Worm (Caenorhabditis elegans) whole organism, L4 larva: ENCODE data around the gene hacl-1.
A peak's percentile ranks its signal among the peaks of the same experiment; 100 is the strongest.

Experiments used
- D1046.2 ChIP-seq: fragments of 200-800 bp; sonication (Bioruptor generic); IDR thresholded peaks from 2 replicates; pipeline ENCODE4 v1.3.6; 2022; ENCODE audit warnings: missing genetic modification characterization, missing compliant biosample characterization
- F37D6.2 ChIP-seq: sonication (generic microtip); optimal IDR thresholded peaks from 2 replicates; lab custom pipeline; 2016; ENCODE audit warnings: mild to moderate bottlenecking, missing genetic modification characterization, missing compliant biosample characterization
- F44E2.7 ChIP-seq: fragments of 200-800 bp; sonication (Bioruptor generic); IDR thresholded peaks from 2 replicates; pipeline ENCODE4 v2.1.2; 2022; ENCODE audit warnings: missing genetic modification characterization, missing compliant biosample characterization
- F49E8.2 ChIP-seq: sonication (generic microtip); optimal IDR thresholded peaks from 2 replicates; lab custom pipeline; 2016; ENCODE audit warnings: missing compliant biosample characterization, mild to moderate bottlenecking, missing genetic modification characterization, borderline replicate concordance
- R02D3.7 ChIP-seq: fragments of 150-350 bp; sonication (generic microtip); optimal IDR thresholded peaks from 3 replicates; lab custom pipeline; 2014; ENCODE audit warnings: missing biosample characterization, missing genetic modification characterization
- T26A8.4 ChIP-seq: fragments of 200-800 bp; sonication (Bioruptor generic); IDR thresholded peaks from 2 replicates; pipeline ENCODE4 v1.3.6; 2022; ENCODE audit warnings: missing genetic modification characterization, missing compliant biosample characterization
- Y75B8A.6 ChIP-seq: fragments of 200-800 bp; sonication (Bioruptor generic); IDR thresholded peaks from 2 replicates; pipeline ENCODE4 v1.3.6; 2022; ENCODE audit warnings: missing genetic modification reagents, missing genetic modification characterization, missing compliant biosample characterization
- ZK546.5 ChIP-seq, 2 experiments: sonication (generic microtip); optimal IDR thresholded peaks; 2 replicates each; lab custom pipeline; 2017; ENCODE audit warnings: missing biosample characterization in 2 of 2, missing genetic modification characterization in 2 of 2
- aly-2 ChIP-seq: sonication (generic microtip); optimal IDR thresholded peaks from 2 replicates; lab custom pipeline; 2018; ENCODE audit warnings: missing biosample characterization, missing genetic modification characterization
- ceh-32 ChIP-seq: sonication (generic microtip); optimal IDR thresholded peaks from 2 replicates; lab custom pipeline; 2016; ENCODE audit warnings: mild to moderate bottlenecking, missing genetic modification characterization, missing compliant biosample characterization; ENCODE audit not compliant: poor library complexity
- ceh-62 ChIP-seq: sonication (generic microtip); optimal IDR thresholded peaks from 2 replicates; lab custom pipeline; 2017; ENCODE audit warnings: missing biosample characterization, missing genetic modification characterization
- ceh-82 ChIP-seq: sonication (generic microtip); optimal IDR thresholded peaks from 2 replicates; lab custom pipeline; 2017; ENCODE audit warnings: missing biosample characterization, missing genetic modification characterization
- ctbp-1 ChIP-seq: fragments of 200-800 bp; sonication (Bioruptor generic); IDR thresholded peaks from 2 replicates; pipeline ENCODE4 v1.3.6; 2022; ENCODE audit warnings: missing genetic modification reagents, missing genetic modification characterization, missing compliant biosample characterization
- daf-16 ChIP-seq, 3 experiments: sonication (generic microtip); optimal IDR thresholded peaks; 2 replicates each; lab custom pipeline; 2016 to 2017; ENCODE audit warnings: missing genetic modification characterization in 3 of 3, missing genetic modification reagents in 3 of 3, mild to moderate bottlenecking in 2 of 3, missing compliant biosample characterization in 2 of 3, missing biosample characterization in 1 of 3, moderate library complexity in 1 of 3
- daf-19 ChIP-seq: fragments of 200-800 bp; sonication (Bioruptor generic); conservative IDR thresholded peaks from 2 replicates; pipeline ENCODE4 v1.3.6; 2022; ENCODE audit warnings: missing genetic modification characterization, missing compliant biosample characterization
- dpl-1 ChIP-seq: fragments of 150-350 bp; optimal IDR thresholded peaks from 2 replicates; lab custom pipeline; 2014; ENCODE audit warnings: missing biosample characterization, missing genetic modification reagents, missing genetic modification characterization
- egl-27 ChIP-seq: sonication (generic microtip); optimal IDR thresholded peaks from 3 replicates; lab custom pipeline; 2017; ENCODE audit warnings: missing biosample characterization, missing genetic modification reagents, missing genetic modification characterization
- egl-43 ChIP-seq: fragments of 200-800 bp; sonication (Bioruptor generic); IDR thresholded peaks from 2 replicates; pipeline ENCODE4 v1.3.6; 2022; ENCODE audit warnings: missing genetic modification reagents, missing genetic modification characterization, missing compliant biosample characterization
- gei-8 ChIP-seq: fragments of 200-800 bp; sonication (Bioruptor generic); optimal IDR thresholded peaks from 2 replicates; lab custom pipeline; 2018; ENCODE audit warnings: mild to moderate bottlenecking, missing genetic modification characterization, missing compliant biosample characterization
- hif-1 ChIP-seq, 2 experiments: sonication (generic microtip); optimal IDR thresholded peaks; 2 replicates each; lab custom pipeline; 2016 to 2017; ENCODE audit warnings: missing compliant biosample characterization in 2 of 2, missing genetic modification characterization in 2 of 2, missing genetic modification reagents in 2 of 2, missing genotype in 2 of 2, mild to moderate bottlenecking in 1 of 2
- jun-1 ChIP-seq: fragments of 150-350 bp; optimal IDR thresholded peaks from 2 replicates; lab custom pipeline; 2014; ENCODE audit warnings: missing biosample characterization, missing genetic modification reagents, missing genetic modification characterization
- lim-7 ChIP-seq: fragments of 200-800 bp; sonication (Bioruptor generic); IDR thresholded peaks from 2 replicates; pipeline ENCODE4 v1.3.6; 2022; ENCODE audit warnings: missing genetic modification characterization, missing compliant biosample characterization
- lin-39 ChIP-seq: fragments of 150-350 bp; optimal IDR thresholded peaks from 2 replicates; lab custom pipeline; 2014; ENCODE audit warnings: missing biosample characterization, missing genetic modification reagents, missing genetic modification characterization
- lir-3 ChIP-seq: sonication (generic microtip); optimal IDR thresholded peaks from 2 replicates; lab custom pipeline; 2016; ENCODE audit warnings: mild to moderate bottlenecking, missing genetic modification characterization, missing compliant biosample characterization
- madf-5 ChIP-seq, 2 experiments: fragments of 200-800 bp; sonication (Bioruptor generic); IDR thresholded peaks; 2 replicates each; pipeline ENCODE4 v1.3.6; 2022; ENCODE audit warnings: missing compliant biosample characterization in 2 of 2, missing genetic modification characterization in 2 of 2
- mdl-1 ChIP-seq, 2 experiments: fragments of 150-350 bp in 1 of 2; sonication (generic microtip) in 1 of 2; optimal IDR thresholded peaks; 2 replicates each; lab custom pipeline; 2014 to 2017; ENCODE audit warnings: missing biosample characterization in 2 of 2, missing genetic modification characterization in 2 of 2
- mdt-29 ChIP-seq: fragments of 200-800 bp; sonication (Bioruptor generic); IDR thresholded peaks from 2 replicates; pipeline ENCODE4 v1.3.6; 2022; ENCODE audit warnings: missing genetic modification reagents, missing genetic modification characterization, missing compliant biosample characterization
- mep-1 ChIP-seq: fragments of 150-350 bp; sonication (generic microtip); optimal IDR thresholded peaks from 3 replicates; lab custom pipeline; 2014; ENCODE audit warnings: missing biosample characterization, missing genetic modification characterization
- mes-2 ChIP-seq: sonication (generic microtip); optimal IDR thresholded peaks from 2 replicates; lab custom pipeline; 2016; ENCODE audit warnings: missing genotype, mild to moderate bottlenecking, missing genetic modification characterization, missing compliant biosample characterization; ENCODE audit not compliant: poor library complexity, severe bottlenecking
- mxl-2 ChIP-seq: fragments of 200-800 bp; sonication (Bioruptor generic); conservative IDR thresholded peaks from 2 replicates; pipeline ENCODE4 v1.3.6; 2022; ENCODE audit warnings: missing genetic modification reagents, missing genetic modification characterization, missing compliant biosample characterization
- nhr-102 ChIP-seq: sonication (generic microtip); optimal IDR thresholded peaks from 2 replicates; lab custom pipeline; 2016; ENCODE audit warnings: mild to moderate bottlenecking, missing genetic modification characterization, moderate library complexity, missing compliant biosample characterization
- nhr-11 ChIP-seq: fragments of 150-350 bp; optimal IDR thresholded peaks from 2 replicates; lab custom pipeline; 2014; ENCODE audit warnings: missing biosample characterization, missing genetic modification characterization
- nhr-25 ChIP-seq: sonication (generic microtip); optimal IDR thresholded peaks from 2 replicates; lab custom pipeline; 2017; ENCODE audit warnings: missing genetic modification characterization, mild to moderate bottlenecking, missing compliant biosample characterization, antibody characterized with exemption, moderate library complexity, borderline replicate concordance; ENCODE audit not compliant: insufficient read depth
- nhr-41 ChIP-seq: fragments of 200-800 bp; sonication (Bioruptor generic); IDR thresholded peaks from 2 replicates; pipeline ENCODE4 v1.3.6; 2022; ENCODE audit warnings: missing genetic modification reagents, missing genetic modification characterization, missing compliant biosample characterization
- nhr-48 ChIP-seq: sonication (generic microtip); optimal IDR thresholded peaks from 2 replicates; lab custom pipeline; 2016; ENCODE audit warnings: mild to moderate bottlenecking, missing genetic modification characterization, missing compliant biosample characterization
- nhr-6 ChIP-seq: fragments of 150-350 bp; optimal IDR thresholded peaks from 2 replicates; lab custom pipeline; 2014; ENCODE audit warnings: missing biosample characterization, missing genetic modification characterization
- nhr-77 ChIP-seq: fragments of 150-350 bp; optimal IDR thresholded peaks from 2 replicates; lab custom pipeline; 2014; ENCODE audit warnings: missing biosample characterization, missing genetic modification characterization
- saeg-2 ChIP-seq: fragments of 200-800 bp; sonication (Bioruptor generic); IDR thresholded peaks from 2 replicates; pipeline ENCODE4 v1.3.6; 2022; ENCODE audit warnings: missing genetic modification reagents, missing genetic modification characterization, missing compliant biosample characterization
- sdz-12 ChIP-seq: fragments of 200-800 bp; sonication (Bioruptor generic); optimal IDR thresholded peaks from 2 replicates; lab custom pipeline; 2018; ENCODE audit warnings: mild to moderate bottlenecking, missing genetic modification characterization, missing compliant biosample characterization
- snpc-1.2 ChIP-seq: fragments of 200-800 bp; sonication (Bioruptor generic); IDR thresholded peaks from 2 replicates; pipeline ENCODE4 v1.3.6; 2022; ENCODE audit warnings: missing genetic modification reagents, missing genetic modification characterization, missing compliant biosample characterization
- spr-1 ChIP-seq: sonication (generic microtip); optimal IDR thresholded peaks from 2 replicates; lab custom pipeline; 2016; ENCODE audit warnings: mild to moderate bottlenecking, missing genetic modification characterization, missing compliant biosample characterization
- tag-97 ChIP-seq: fragments of 200-800 bp; sonication (Bioruptor generic); IDR thresholded peaks from 2 replicates; pipeline ENCODE4 v1.3.6; 2022; ENCODE audit warnings: missing genetic modification characterization, missing compliant biosample characterization
- tra-1 ChIP-seq: fragments of 200-800 bp; sonication (Bioruptor generic); IDR thresholded peaks from 2 replicates; pipeline ENCODE4 v1.3.6; 2022; ENCODE audit warnings: missing genetic modification reagents, missing genetic modification characterization, missing compliant biosample characterization
- unc-39 ChIP-seq: sonication (generic microtip); optimal IDR thresholded peaks from 2 replicates; lab custom pipeline; 2017; ENCODE audit warnings: missing biosample characterization, missing genetic modification characterization
- zfp-3 ChIP-seq: fragments of 200-800 bp; sonication (Bioruptor generic); conservative IDR thresholded peaks from 2 replicates; pipeline ENCODE4 v1.3.6; 2022; ENCODE audit warnings: missing genetic modification reagents, missing genetic modification characterization, missing compliant biosample characterization
- zip-11 ChIP-seq: fragments of 200-800 bp; sonication (Bioruptor generic); IDR thresholded peaks from 2 replicates; pipeline ENCODE4 v1.3.6; 2022; ENCODE audit warnings: missing genetic modification characterization, missing compliant biosample characterization
- zip-2 ChIP-seq: fragments of 150-350 bp; optimal IDR thresholded peaks from 2 replicates; lab custom pipeline; 2014; ENCODE audit warnings: missing biosample characterization, missing genetic modification characterization
- ztf-11 ChIP-seq: fragments of 150-350 bp; optimal IDR thresholded peaks from 2 replicates; lab custom pipeline; 2014; ENCODE audit warnings: missing biosample characterization, missing genetic modification characterization
- ztf-7 ChIP-seq: fragments of 150-350 bp; optimal IDR thresholded peaks from 2 replicates; lab custom pipeline; 2014; ENCODE audit warnings: missing biosample characterization, missing genetic modification characterization

The hacl-1 gene

DNA sequence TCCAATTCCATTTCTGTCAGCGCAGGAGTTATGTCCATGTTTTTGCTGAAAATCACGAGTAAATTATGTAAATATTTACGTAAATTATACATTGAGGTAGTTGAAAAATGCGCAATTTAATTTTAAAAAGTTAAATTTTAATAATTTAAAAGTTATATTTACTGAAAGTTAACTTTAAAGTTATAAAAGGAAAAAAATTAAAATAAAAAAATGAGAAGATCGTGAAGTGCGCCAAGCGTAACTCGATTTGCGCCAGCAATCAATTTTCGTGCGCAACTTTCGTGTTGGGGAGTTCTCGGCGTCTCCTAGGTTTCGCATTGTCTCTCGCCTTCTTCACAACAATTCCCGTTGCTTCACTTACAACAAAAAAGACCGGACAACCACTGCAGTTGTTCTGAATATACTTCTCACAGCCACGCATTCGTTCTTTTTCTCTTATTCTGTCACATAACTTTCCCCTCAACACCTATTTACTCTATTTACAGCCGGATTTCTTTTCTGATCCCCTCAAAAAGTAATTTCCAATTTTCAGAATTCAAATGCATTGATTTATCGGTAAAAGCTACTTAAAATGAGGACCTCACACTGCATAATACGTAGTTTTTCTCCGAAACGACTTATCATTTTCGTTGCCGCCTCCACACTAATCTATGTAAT lies 19.1 kb downstream of the hacl-1 start, which contains the start of the genes metl-1 and W02B12.11 (continued):
- TF ChIP-seq spr-1 (tag; lab: Kevin White, UChicago) (peak; percentile 84), ceh-82 (tag; lab: Kevin White, UChicago) (no peak), T26A8.4 (peak; percentile 92), zip-11 (GFP tag; lab: Robert Waterston, UW) (no peak), ceh-32 (tag; lab: Kevin White, UChicago) (no peak), ctbp-1 (peak; percentile 73), egl-43 (GFP tag; lab: Robert Waterston, UW) (peak; percentile 68), daf-19 (GFP tag; lab: Robert Waterston, UW) (no peak), nhr-48 (peak; percentile 68), ztf-11 (tag; lab: Kevin White, UChicago) (no peak), snpc-1.2 (no peak; the same call in 1 of the 2 replicates), lin-39 (tag; lab: Kevin White, UChicago) (no peak), F49E8.2 (tag; lab: Kevin White, UChicago) (peak; percentile 40), ceh-62 (no peak), F44E2.7 (no peak), zfp-3 (0 out of 2 replicates have a peak, but pooled peaks have one; percentile 44), unc-39 (tag; lab: Kevin White, UChicago) (no peak), R02D3.7 (tag; lab: Kevin White, UChicago) (no peak), nhr-41 (peak; percentile 28; the same call in 1 of the 2 replicates), mdt-29 (no peak), dpl-1 (peak; percentile 82), tag-97 (GFP tag; lab: Robert Waterston, UW) (no peak), ZK546.5 (tag; optimal IDR thresholded peaks at IDR 0.05; lab: Kevin White, UChicago) (no peak), zip-2 (peak; percentile 6), nhr-6 (tag; lab: Kevin White, UChicago) (peak; percentile 68), nhr-77 (tag; lab: Kevin White, UChicago) (no peak), mdl-1 (tag; optimal IDR thresholded peaks at IDR 0.05; lab: Kevin White, UChicago) (peak in 1 of 2 experiments; percentile 43), nhr-25 (tag; lab: Kevin White, UChicago) (peak; percentile 65), hif-1 (tag; optimal IDR thresholded peaks at IDR 0.05; lab: Kevin White, UChicago) (peak in 1 of 2 experiments; percentile 68), D1046.2 (no peak), Y75B8A.6 (GFP tag; lab: Robert Waterston, UW) (no peak), nhr-11 (peak; percentile 7), F37D6.2 (tag; lab: Kevin White, UChicago) (peak; percentile 45), lim-7 (GFP tag; lab: Robert Waterston, UW) (peak; percentile 60; the same call in 1 of the 2 replicates), daf-16 (GFP tag; optimal IDR thresholded peaks at IDR 0.05; lab: Kevin White, UChicago) (peak in 1 of 2 experiments; percentile 35), daf-16 (tag; optimal IDR thresholded peaks at IDR 0.05; lab: Kevin White, UChicago) (peak; percentile 79), aly-2 (tag; lab: Kevin White, UChicago) (no peak), sdz-12 (no peak), saeg-2 (GFP tag; lab: Robert Waterston, UW) (0 out of 2 replicates have a peak, but pooled peaks have one; percentile 66), jun-1 (tag; lab: Kevin White, UChicago) (peak; percentile 65), gei-8 (no peak), mxl-2 (GFP tag; lab: Robert Waterston, UW) (no peak), mes-2 (tag; lab: Kevin White, UChicago) (peak; percentile 93), lir-3 (tag; lab: Kevin White, UChicago) (no peak), nhr-102 (tag; lab: Kevin White, UChicago) (peak; percentile 88), egl-27 (tag; lab: Kevin White, UChicago) (no peak), mep-1 (peak; percentile 89), tra-1 (0 out of 2 replicates have a peak, but pooled peaks have one; percentile 45), ztf-7 (tag; lab: Kevin White, UChicago) (no peak), madf-5 (GFP tag; IDR thresholded peaks at IDR 0.05; lab: Robert Waterston, UW) (no peak)
